Fruit fly (Drosophila melanogaster): ENCODE data around the gene CG15484.

CG15484 gene

dm6 chr2L:12719712-12720429, 12.4 kb upstream of the CG15484 start (continued):
- TF ChIP-seq Ssrp (tag; optimal IDR thresholded peaks at IDR 0.05) (no peak), wor (GFP tag; IDR thresholded peaks at IDR 0.05) (no peak), CG4820 (GFP tag; optimal IDR thresholded peaks at IDR 0.05) (no peak), CG42726 (GFP tag; IDR thresholded peaks at IDR 0.05; ENCODE audit: partially characterized antibody) (no peak), stc (GFP tag; IDR thresholded peaks at IDR 0.05) (no peak), YL-1 (GFP tag; optimal IDR thresholded peaks at IDR 0.05) (no peak), tin (GFP tag; optimal IDR thresholded peaks at IDR 0.05) (no peak), Optix (GFP tag; IDR thresholded peaks at IDR 0.05) (no peak), corto (GFP tag; optimal IDR thresholded peaks at IDR 0.05) (peak; percentile 1), CG1024 (GFP tag; IDR thresholded peaks at IDR 0.05) (no peak), stwl (tag; optimal IDR thresholded peaks at IDR 0.05) (no peak), CG4282 (GFP tag; optimal IDR thresholded peaks at IDR 0.05) (no peak), CG8290 (GFP tag; optimal IDR thresholded peaks at IDR 0.05) (no peak), CG8290 (tag; optimal IDR thresholded peaks at IDR 0.05) (peak in 1 of 2 experiments; percentile 22), exex (tag; optimal IDR thresholded peaks at IDR 0.05) (peak; percentile 64), nerfin-2 (GFP tag; IDR thresholded peaks at IDR 0.05; ENCODE audit: partially characterized antibody) (no peak), CG11723 (GFP tag; optimal IDR thresholded peaks at IDR 0.05) (no peak), CG18011 (GFP tag; optimal IDR thresholded peaks at IDR 0.05) (no peak), bowl (GFP tag; IDR thresholded peaks at IDR 0.05) (no peak), CG16813 (GFP tag; IDR thresholded peaks at IDR 0.05; ENCODE audit: partially characterized antibody) (no peak), Rx (GFP tag; IDR thresholded peaks at IDR 0.05) (no peak), cwo (GFP tag; optimal IDR thresholded peaks at IDR 0.05) (peak; percentile 6), Oaz (GFP tag; IDR thresholded peaks at IDR 0.05) (no peak), Hey (tag; optimal IDR thresholded peaks at IDR 0.05) (peak; percentile 60), CG6765 (GFP tag; optimal IDR thresholded peaks at IDR 0.05) (no peak)

dm6 chr2L:12718437-12719376, 11.2 kb upstream of the CG15484 start, which contains the start of gene MRP:
TSS of gene MRP (plus strand) at chr2L:12719045.
- no peak for TF ChIP-seq prd (optimal IDR thresholded peaks at IDR 0.05)
- no peak for TF ChIP-seq prd (GFP tag; IDR thresholded peaks at IDR 0.05)
- peak; percentile 6 for TF ChIP-seq Meics (GFP tag; optimal IDR thresholded peaks at IDR 0.05)
- TF ChIP-seq sd (tag; optimal IDR thresholded peaks at IDR 0.05), result peak; percentile 78
- TF ChIP-seq z (GFP tag; IDR thresholded peaks at IDR 0.05), result peak; percentile 46; the same call in 1 of the 3 replicates
- TF ChIP-seq CG34224 (GFP tag; IDR thresholded peaks at IDR 0.05; ENCODE audit: partially characterized antibody), result no peak
- peak; percentile 48 for TF ChIP-seq cg (GFP tag; optimal IDR thresholded peaks at IDR 0.05)
- TF ChIP-seq lab (GFP tag; optimal IDR thresholded peaks at IDR 0.05), result peak; percentile 51
- TF ChIP-seq mirr (GFP tag; optimal IDR thresholded peaks at IDR 0.05), result peak; percentile 58
- TF ChIP-seq Dad (GFP tag; optimal IDR thresholded peaks at IDR 0.05), result no peak
- TF ChIP-seq CG12769 (tag; optimal IDR thresholded peaks at IDR 0.05), result peak; percentile 35
- peak; percentile 67; the same call in 1 of the 2 replicates for TF ChIP-seq rib (GFP tag; IDR thresholded peaks at IDR 0.05)
- TF ChIP-seq kah (GFP tag; optimal IDR thresholded peaks at IDR 0.05), result peak; percentile 53
- peak; percentile 59 for TF ChIP-seq Fer1 (GFP tag; optimal IDR thresholded peaks at IDR 0.05)
- TF ChIP-seq NfI (GFP tag; optimal IDR thresholded peaks at IDR 0.05), result peak; percentile 6
- TF ChIP-seq slbo (GFP tag; IDR thresholded peaks at IDR 0.05), result peak; percentile 32
- no peak for TF ChIP-seq kni (GFP tag; optimal IDR thresholded peaks at IDR 0.05)
- TF ChIP-seq crol (GFP tag; IDR thresholded peaks at IDR 0.05), result no peak
- TF ChIP-seq lola (GFP tag; optimal IDR thresholded peaks at IDR 0.05), result no peak
- peak; percentile 28; the same call in 1 of the 3 replicates for TF ChIP-seq Aef1 (GFP tag; IDR thresholded peaks at IDR 0.05)
- TF ChIP-seq CG10543 (GFP tag; optimal IDR thresholded peaks at IDR 0.05), result peak; percentile 66
- TF ChIP-seq CG2116 (GFP tag; optimal IDR thresholded peaks at IDR 0.05), result no peak
- TF ChIP-seq Six4 (GFP tag; optimal IDR thresholded peaks at IDR 0.05), result no peak

Data from whole organism, embryonic.